Worm (Caenorhabditis elegans): Measurements from ENCODE around the gene emc-5.

DNA sequence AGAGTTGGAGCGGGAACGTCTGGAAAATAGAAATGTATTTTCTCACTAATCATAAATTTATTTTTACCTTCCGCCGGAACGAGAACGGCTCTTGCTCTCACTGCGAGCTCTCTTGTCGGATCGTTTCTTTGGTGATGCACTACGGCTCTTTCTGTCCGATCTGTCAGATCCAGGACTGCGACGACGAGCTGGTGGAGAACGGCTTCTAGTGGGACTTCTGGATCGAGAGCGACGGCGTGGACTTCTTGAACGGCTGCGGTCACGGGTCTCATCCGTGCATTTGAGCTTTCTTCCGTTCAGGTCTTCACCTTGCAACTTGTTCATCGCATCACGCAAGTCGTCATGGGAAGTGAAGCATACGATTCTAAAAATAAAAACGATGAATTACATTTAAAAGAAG, 44.8 kb upstream of the emc-5 start:
- TF ChIP-seq nhr-6 (tag; optimal IDR thresholded peaks at IDR 0.05), result no peak
- no peak for TF ChIP-seq nhr-237 (tag; optimal IDR thresholded peaks at IDR 0.05)
- no peak for TF ChIP-seq zag-1 (tag; optimal IDR thresholded peaks at IDR 0.05)
- no peak for TF ChIP-seq ceh-82 (tag; optimal IDR thresholded peaks at IDR 0.05)
- TF ChIP-seq nhr-77 (tag; optimal IDR thresholded peaks at IDR 0.05), result no peak
- TF ChIP-seq blmp-1 (tag; optimal IDR thresholded peaks at IDR 0.05; ENCODE audit: insufficient read depth), result no peak
- TF ChIP-seq fos-1 (tag; optimal IDR thresholded peaks at IDR 0.05), result no peak
- no peak for TF ChIP-seq lin-11 (tag; optimal IDR thresholded peaks at IDR 0.05)
- no peak for TF ChIP-seq lsy-2 (tag; optimal IDR thresholded peaks at IDR 0.05)
- no peak for TF ChIP-seq ama-1 (optimal IDR thresholded peaks at IDR 0.05)

Measured in whole organism, L2 larva.